Fruit fly (Drosophila melanogaster) whole organism, embryonic: ENCODE data around the gene CG10948.

Experiments
- Asciz ChIP-seq: fragments of 200-800 bp; sonication (Bioruptor generic); optimal IDR thresholded peaks from 2 replicates; lab custom pipeline; 2017; ENCODE audit warnings: missing biosample characterization, mild to moderate bottlenecking, missing genetic modification characterization, missing genetic modification reagents
- CG10267 ChIP-seq: fragments of 200-800 bp; sonication (Bioruptor generic); optimal IDR thresholded peaks from 2 replicates; lab custom pipeline; 2018; ENCODE audit warnings: missing biosample characterization, mild to moderate bottlenecking, missing genetic modification characterization, moderate library complexity
- CG10274 ChIP-seq: fragments of 200-800 bp; sonication (Bioruptor generic); optimal IDR thresholded peaks from 3 replicates; lab custom pipeline; 2017; ENCODE audit warnings: missing biosample characterization, mild to moderate bottlenecking, missing genetic modification characterization
- CG11398 ChIP-seq: fragments of 200-800 bp; sonication (Bioruptor generic); optimal IDR thresholded peaks from 2 replicates; lab custom pipeline; 2016; ENCODE audit warnings: missing biosample characterization, missing genetic modification characterization
- CG11504 ChIP-seq: fragments of 200-800 bp; sonication (Bioruptor generic); optimal IDR thresholded peaks from 3 replicates; lab custom pipeline; 2019; ENCODE audit warnings: missing biosample characterization, mild to moderate bottlenecking, missing genetic modification characterization, moderate library complexity
- CG11560 ChIP-seq: fragments of 200-800 bp; sonication (Bioruptor generic); IDR thresholded peaks from 3 replicates; pipeline ENCODE4 v1.3.6; 2022; ENCODE audit warnings: missing biosample characterization, missing genetic modification characterization
- CG12942 ChIP-seq: fragments of 200-800 bp; sonication (Bioruptor generic); optimal IDR thresholded peaks from 3 replicates; lab custom pipeline; 2016; ENCODE audit warnings: missing biosample characterization, missing genetic modification characterization
- CG15601 ChIP-seq: fragments of 200-800 bp; sonication (Bioruptor generic); optimal IDR thresholded peaks from 3 replicates; lab custom pipeline; 2019; ENCODE audit warnings: missing biosample characterization, mild to moderate bottlenecking, missing genetic modification characterization, moderate library complexity
- CG15696 ChIP-seq: fragments of 200-800 bp; sonication (Bioruptor generic); optimal IDR thresholded peaks from 2 replicates; lab custom pipeline; 2019; ENCODE audit warnings: missing biosample characterization, mild to moderate bottlenecking, missing genetic modification characterization, moderate library complexity
- CG17361 ChIP-seq: fragments of 200-800 bp; sonication (Bioruptor generic); IDR thresholded peaks from 3 replicates; pipeline ENCODE4 v1.3.6; 2022; ENCODE audit warnings: missing biosample characterization, missing genetic modification characterization
- CG17612 ChIP-seq: fragments of 200-800 bp; sonication (Bioruptor generic); IDR thresholded peaks from 2 replicates; pipeline ENCODE4 v1.3.6; 2022; ENCODE audit warnings: missing biosample characterization, missing genetic modification characterization
- CG18011 ChIP-seq: fragments of 200-800 bp; sonication (Bioruptor generic); optimal IDR thresholded peaks from 2 replicates; lab custom pipeline; 2017; ENCODE audit warnings: missing biosample characterization, missing genetic modification characterization, mild to moderate bottlenecking, moderate library complexity, missing genotype
- CG18619 ChIP-seq: fragments of 200-800 bp; sonication (Bioruptor generic); optimal IDR thresholded peaks from 3 replicates; lab custom pipeline; 2017; ENCODE audit warnings: missing biosample characterization, mild to moderate bottlenecking, missing genetic modification characterization
- CG18764 ChIP-seq: fragments of 200-800 bp; sonication (Bioruptor generic); optimal IDR thresholded peaks from 3 replicates; lab custom pipeline; 2016; ENCODE audit warnings: missing biosample characterization, missing genetic modification characterization
- CG2116 ChIP-seq: fragments of 200-800 bp; sonication (Bioruptor generic); optimal IDR thresholded peaks from 3 replicates; lab custom pipeline; 2018; ENCODE audit warnings: missing biosample characterization, mild to moderate bottlenecking, missing genetic modification characterization
- CG2678 ChIP-seq: fragments of 200-800 bp; sonication (Bioruptor generic); optimal IDR thresholded peaks from 3 replicates; lab custom pipeline; 2019; ENCODE audit warnings: missing biosample characterization, mild to moderate bottlenecking, missing genetic modification characterization, moderate library complexity
- CG33213 ChIP-seq: fragments of 200-800 bp; sonication (Bioruptor generic); optimal IDR thresholded peaks from 3 replicates; lab custom pipeline; 2016; ENCODE audit warnings: missing biosample characterization, missing genetic modification characterization
- CG42726 ChIP-seq: fragments of 200-800 bp; sonication (Bioruptor generic); IDR thresholded peaks from 2 replicates; pipeline ENCODE4 v1.3.6; 2022; ENCODE audit warnings: missing biosample characterization, missing genetic modification characterization; ENCODE audit not compliant: partially characterized antibody
- CG4730 ChIP-seq: fragments of 200-800 bp; sonication (Bioruptor generic); IDR thresholded peaks from 2 replicates; pipeline ENCODE4 v1.3.6; 2022; ENCODE audit warnings: missing biosample characterization, missing genetic modification characterization
- CG6175 ChIP-seq: fragments of 200-800 bp; sonication (Bioruptor generic); IDR thresholded peaks from 3 replicates; pipeline ENCODE4 v1.3.6; 2022; ENCODE audit warnings: missing biosample characterization, missing genetic modification characterization
- CG6272 ChIP-seq: fragments of 200-800 bp; sonication (Bioruptor generic); IDR thresholded peaks from 2 replicates; pipeline ENCODE4 v1.3.6; 2022; ENCODE audit warnings: missing biosample characterization, missing genetic modification characterization
- CG6689 ChIP-seq: fragments of 200-800 bp; sonication (Bioruptor generic); IDR thresholded peaks from 2 replicates; pipeline ENCODE4 v1.3.6; 2022; ENCODE audit warnings: missing biosample characterization, missing genetic modification characterization
- CG6854 ChIP-seq: fragments of 200-800 bp; sonication (Bioruptor generic); optimal IDR thresholded peaks from 3 replicates; lab custom pipeline; 2017; ENCODE audit warnings: missing biosample characterization, mild to moderate bottlenecking, missing genetic modification characterization
- CG7372 ChIP-seq: fragments of 200-800 bp; sonication (Bioruptor generic); IDR thresholded peaks from 2 replicates; pipeline ENCODE4 v1.3.6; 2022; ENCODE audit warnings: missing biosample characterization, missing genetic modification characterization
- CG8359 ChIP-seq: fragments of 200-800 bp; sonication (Bioruptor generic); optimal IDR thresholded peaks from 2 replicates; lab custom pipeline; 2017; ENCODE audit warnings: missing biosample characterization, mild to moderate bottlenecking, missing genetic modification characterization, borderline replicate concordance
- D19B ChIP-seq: fragments of 200-800 bp; sonication (Bioruptor generic); optimal IDR thresholded peaks from 2 replicates; lab custom pipeline; 2017; ENCODE audit warnings: missing biosample characterization, mild to moderate bottlenecking, missing genetic modification characterization
- Fer3 ChIP-seq: fragments of 200-800 bp; sonication (Bioruptor generic); optimal IDR thresholded peaks from 2 replicates; lab custom pipeline; 2018; ENCODE audit warnings: missing biosample characterization, mild to moderate bottlenecking, missing genetic modification characterization, moderate library complexity
- Rx ChIP-seq: fragments of 200-800 bp; sonication (Bioruptor generic); IDR thresholded peaks from 2 replicates; pipeline ENCODE4 v1.3.6; 2022; ENCODE audit warnings: missing biosample characterization, missing genetic modification characterization
- Scr ChIP-seq: fragments of 200-800 bp; sonication (Bioruptor generic); IDR thresholded peaks from 2 replicates; pipeline ENCODE4 v1.3.6; 2022; ENCODE audit warnings: missing biosample characterization, missing genetic modification characterization; ENCODE audit not compliant: partially characterized antibody
- Sox100B ChIP-seq: fragments of 200-800 bp; sonication (Bioruptor generic); optimal IDR thresholded peaks from 3 replicates; lab custom pipeline; 2018; ENCODE audit warnings: missing biosample characterization, mild to moderate bottlenecking, missing genetic modification characterization
- ash1 ChIP-seq: fragments of 200-800 bp; sonication (Bioruptor generic); optimal IDR thresholded peaks from 2 replicates; lab custom pipeline; 2018; ENCODE audit warnings: missing biosample characterization, mild to moderate bottlenecking, missing genetic modification characterization
- bigmax ChIP-seq: fragments of 200-800 bp; sonication (Bioruptor generic); optimal IDR thresholded peaks from 2 replicates; lab custom pipeline; 2018; ENCODE audit warnings: missing biosample characterization, mild to moderate bottlenecking, missing genetic modification characterization
- cas ChIP-seq: fragments of 200-800 bp; sonication (Bioruptor generic); IDR thresholded peaks from 2 replicates; pipeline ENCODE4 v1.3.6; 2022; ENCODE audit warnings: missing biosample characterization, missing genetic modification characterization
- chinmo ChIP-seq: fragments of 200-800 bp; sonication (Bioruptor generic); IDR thresholded peaks from 4 replicates; pipeline ENCODE4 v1.3.6; 2022; ENCODE audit warnings: missing biosample characterization, missing genetic modification characterization; ENCODE audit not compliant: partially characterized antibody
- dmrt99B ChIP-seq: fragments of 200-800 bp; sonication (Bioruptor generic); optimal IDR thresholded peaks from 2 replicates; lab custom pipeline; 2018; ENCODE audit warnings: missing biosample characterization, mild to moderate bottlenecking, missing genetic modification characterization, moderate library complexity
- ewg ChIP-seq: fragments of 200-800 bp; sonication (Bioruptor generic); optimal IDR thresholded peaks from 3 replicates; lab custom pipeline; 2017; ENCODE audit warnings: mild to moderate bottlenecking, missing biosample characterization, missing genetic modification reagents, missing genetic modification characterization
- fru ChIP-seq: fragments of >200 bp; optimal IDR thresholded peaks from 2 replicates; lab custom pipeline; 2017
- ham ChIP-seq: fragments of 200-800 bp; sonication (Bioruptor generic); IDR thresholded peaks from 2 replicates; pipeline ENCODE4 v1.3.6; 2022; ENCODE audit warnings: missing biosample characterization, missing genetic modification characterization
- hb ChIP-seq: fragments of 200-800 bp; sonication (Bioruptor generic); IDR thresholded peaks from 3 replicates; pipeline ENCODE4 v1.3.6; 2022; ENCODE audit warnings: missing biosample characterization, missing genetic modification characterization; ENCODE audit not compliant: partially characterized antibody
- jigr1 ChIP-seq: fragments of 200-800 bp; sonication (Bioruptor generic); IDR thresholded peaks from 3 replicates; pipeline ENCODE4 v1.3.6; 2022; ENCODE audit warnings: missing biosample characterization, missing genetic modification characterization
- lola ChIP-seq, 3 experiments: fragments of >200 bp in 2 of 3; fragments of 200-800 bp in 1 of 3; sonication (Bioruptor generic) in 1 of 3; optimal IDR thresholded peaks; 2 replicates each; lab custom pipeline; 2017 to 2019; ENCODE audit warnings: missing biosample characterization in 3 of 3, missing genetic modification characterization in 3 of 3, mild to moderate bottlenecking in 1 of 3, moderate library complexity in 1 of 3
- onecut ChIP-seq: fragments of 200-800 bp; sonication (Bioruptor generic); IDR thresholded peaks from 2 replicates; pipeline ENCODE4 v1.3.6; 2022; ENCODE audit warnings: missing biosample characterization, missing genetic modification characterization
- pan ChIP-seq, 4 experiments: fragments of >200 bp in 3 of 4; fragments of 200-800 bp in 1 of 4; sonication (Bioruptor generic) in 1 of 4; optimal IDR thresholded peaks in 3 of 4; IDR thresholded peaks in 1 of 4; 2 replicates each; pipeline versions ENCODE4 v1.3.6 to Lab custom; 2017 to 2022; ENCODE audit warnings: missing biosample characterization in 2 of 4, missing genetic modification characterization in 2 of 4, mixed read lengths in 1 of 4
- ranshi ChIP-seq: fragments of 200-800 bp; sonication (Bioruptor generic); IDR thresholded peaks from 2 replicates; pipeline ENCODE4 v1.3.6; 2022; ENCODE audit warnings: missing biosample characterization, missing genetic modification characterization
- repo ChIP-seq: fragments of 200-800 bp; sonication (Bioruptor generic); optimal IDR thresholded peaks from 2 replicates; lab custom pipeline; 2016; ENCODE audit warnings: missing biosample characterization, missing genetic modification characterization
- rib ChIP-seq: fragments of 200-800 bp; sonication (Bioruptor generic); IDR thresholded peaks from 2 replicates; pipeline ENCODE4 v1.3.6; 2022; ENCODE audit warnings: missing biosample characterization, missing genetic modification characterization
- so ChIP-seq: fragments of 200-800 bp; sonication (Bioruptor generic); IDR thresholded peaks from 3 replicates; pipeline ENCODE4 v1.3.6; 2022; ENCODE audit warnings: missing biosample characterization, missing genetic modification characterization
- sr ChIP-seq: fragments of 200-800 bp; sonication (Bioruptor generic); IDR thresholded peaks from 3 replicates; pipeline ENCODE4 v1.3.6; 2022; ENCODE audit warnings: missing biosample characterization, missing genetic modification characterization
- stc ChIP-seq: fragments of 200-800 bp; sonication (Bioruptor generic); IDR thresholded peaks from 2 replicates; pipeline ENCODE4 v1.3.6; 2022; ENCODE audit warnings: missing biosample characterization, missing genetic modification characterization
- usp ChIP-seq: fragments of >200 bp; optimal IDR thresholded peaks from 2 replicates; lab custom pipeline; 2017; ENCODE audit warnings: missing biosample characterization, missing genetic modification characterization
- yki ChIP-seq: fragments of >200 bp; optimal IDR thresholded peaks from 3 replicates; lab custom pipeline; 2018

CG10948 gene

dm6 chr3L:12804730-12805170 is 45.2 kb downstream of the CG10948 start, which contains the start of gene Atg1 (continued):
- TF ChIP-seq CG10274 (GFP tag; lab: Kevin White, UChicago) = no peak
- no peak for TF ChIP-seq cas (GFP tag; lab: Robert Waterston, UW)
- TF ChIP-seq usp = no peak
- TF ChIP-seq CG2116 (GFP tag; lab: Kevin White, UChicago) = no peak
- no peak for TF ChIP-seq CG17361 (GFP tag; lab: Robert Waterston, UW)
- TF ChIP-seq sr (GFP tag; lab: Robert Waterston, UW) = peak; percentile 88
- TF ChIP-seq CG6175 (GFP tag; lab: Robert Waterston, UW) = no peak
- no peak for TF ChIP-seq dmrt99B (tag; lab: Kevin White, UChicago)
- TF ChIP-seq so (GFP tag; lab: Robert Waterston, UW) = 0 out of 3 replicates have a peak, but pooled peaks have one; percentile 42
- TF ChIP-seq CG11398 (GFP tag; lab: Kevin White, UChicago) = no peak
- TF ChIP-seq Scr (GFP tag; lab: Robert Waterston, UW) = no peak; the same call in 1 of the 2 replicates
- no peak for TF ChIP-seq CG11504 (tag; lab: Kevin White, UChicago)
- no peak for TF ChIP-seq stc (GFP tag; lab: Robert Waterston, UW)
- no peak for TF ChIP-seq yki (lab: Kevin White, UChicago)
- 0 out of 2 replicates have a peak, but pooled peaks have one; percentile 10 for TF ChIP-seq ranshi (GFP tag; lab: Robert Waterston, UW)
- no peak for TF ChIP-seq pan (optimal IDR thresholded peaks at IDR 0.05; lab: Kevin White, UChicago)
- no peak for TF ChIP-seq pan (GFP tag; optimal IDR thresholded peaks at IDR 0.05 in 1 of 2, IDR thresholded peaks at IDR 0.05 in 1 of 2)
- no peak for TF ChIP-seq bigmax (GFP tag; lab: Kevin White, UChicago)
- TF ChIP-seq CG6854 (GFP tag; lab: Kevin White, UChicago) = peak; percentile 54
- TF ChIP-seq Sox100B (GFP tag; lab: Kevin White, UChicago) = no peak
- TF ChIP-seq Asciz (GFP tag; lab: Kevin White, UChicago) = no peak
- TF ChIP-seq onecut (GFP tag; lab: Robert Waterston, UW) = no peak; the same call in 1 of the 2 replicates
- TF ChIP-seq rib (GFP tag; lab: Robert Waterston, UW) = 0 out of 2 replicates have a peak, but pooled peaks have one; percentile 20
- TF ChIP-seq CG4730 (GFP tag; lab: Robert Waterston, UW) = no peak
- no peak for TF ChIP-seq CG15696 (tag; lab: Kevin White, UChicago)
- no peak for TF ChIP-seq D19B (GFP tag; lab: Kevin White, UChicago)
- no peak for TF ChIP-seq CG11560
- no peak for TF ChIP-seq fru (lab: Kevin White, UChicago)
- no peak for TF ChIP-seq CG12942 (GFP tag; lab: Kevin White, UChicago)
- TF ChIP-seq jigr1 (GFP tag; lab: Robert Waterston, UW) = no peak
- no peak for TF ChIP-seq ewg (GFP tag; lab: Kevin White, UChicago)
- TF ChIP-seq hb (GFP tag; lab: Robert Waterston, UW) = no peak
- TF ChIP-seq CG15601 = no peak
- TF ChIP-seq CG33213 (GFP tag; lab: Kevin White, UChicago) = no peak
- no peak for TF ChIP-seq lola (GFP tag; optimal IDR thresholded peaks at IDR 0.05; lab: Kevin White, UChicago)
- TF ChIP-seq Rx = no peak
- TF ChIP-seq ash1 (GFP tag; lab: Kevin White, UChicago) = peak; percentile 19
- TF ChIP-seq CG6689 = no peak
- TF ChIP-seq CG7372 (GFP tag; lab: Robert Waterston, UW) = no peak
- peak; percentile 15 for TF ChIP-seq CG2678 (tag; lab: Kevin White, UChicago)
- TF ChIP-seq CG6272 = no peak
- no peak for TF ChIP-seq CG18011
- TF ChIP-seq CG18764 = no peak
- TF ChIP-seq Fer3 (tag; lab: Kevin White, UChicago) = no peak
- TF ChIP-seq CG8359 = no peak
- 0 out of 4 replicates have a peak, but pooled peaks have one; percentile 52 for TF ChIP-seq chinmo (GFP tag; lab: Robert Waterston, UW)
- TF ChIP-seq CG10267 (tag; lab: Kevin White, UChicago) = peak; percentile 7
- no peak for TF ChIP-seq ham
- peak; percentile 53; the same call in 1 of the 2 replicates for TF ChIP-seq CG42726
- no peak for TF ChIP-seq repo (GFP tag; lab: Kevin White, UChicago)
- no peak for TF ChIP-seq CG17612
- no peak for TF ChIP-seq CG18619 (GFP tag; lab: Kevin White, UChicago)
